Fruit fly (Drosophila melanogaster) whole organism, embryonic: Measurements from ENCODE around the gene CG10725.

Experiments
- Atf-2 ChIP-seq: fragments of 200-800 bp; sonication (Bioruptor generic); optimal IDR thresholded peaks from 2 replicates; lab custom pipeline; 2016; ENCODE audit warnings: missing biosample characterization, missing genetic modification characterization
- Atf6 ChIP-seq: fragments of 200-800 bp; sonication (Bioruptor generic); IDR thresholded peaks from 2 replicates; pipeline ENCODE4 v1.3.6; 2022; ENCODE audit warnings: missing biosample characterization, missing genetic modification characterization
- B-H1 ChIP-seq: fragments of 200-800 bp; sonication (Bioruptor generic); IDR thresholded peaks from 3 replicates; pipeline ENCODE4 v1.3.6; 2022; ENCODE audit warnings: missing biosample characterization, missing genetic modification characterization
- BEAF-32 ChIP-seq: fragments of 200-800 bp; sonication (Bioruptor generic); optimal IDR thresholded peaks from 3 replicates; lab custom pipeline; 2017; ENCODE audit warnings: missing biosample characterization, missing genetic modification characterization, mild to moderate bottlenecking, moderate library complexity, missing genetic modification reagents
- CG11504 ChIP-seq: fragments of 200-800 bp; sonication (Bioruptor generic); optimal IDR thresholded peaks from 3 replicates; lab custom pipeline; 2019; ENCODE audit warnings: missing biosample characterization, mild to moderate bottlenecking, missing genetic modification characterization, moderate library complexity
- CG11723 ChIP-seq: fragments of 200-800 bp; sonication (Bioruptor generic); optimal IDR thresholded peaks from 2 replicates; lab custom pipeline; 2017; ENCODE audit warnings: missing biosample characterization, mild to moderate bottlenecking, missing genetic modification characterization
- CG12071 ChIP-seq: fragments of 200-800 bp; sonication (Bioruptor generic); optimal IDR thresholded peaks from 3 replicates; lab custom pipeline; 2018; ENCODE audit warnings: missing biosample characterization, mild to moderate bottlenecking, missing genetic modification characterization
- CG12155 ChIP-seq: fragments of 200-800 bp; sonication (Bioruptor generic); optimal IDR thresholded peaks from 3 replicates; lab custom pipeline; 2016; ENCODE audit warnings: missing biosample characterization, missing genetic modification characterization
- CG12219 ChIP-seq: fragments of 200-800 bp; sonication (Bioruptor generic); optimal IDR thresholded peaks from 3 replicates; lab custom pipeline; 2018; ENCODE audit warnings: missing biosample characterization, mild to moderate bottlenecking, missing genetic modification characterization
- CG12236 ChIP-seq: fragments of 200-800 bp; sonication (Bioruptor generic); optimal IDR thresholded peaks from 2 replicates; lab custom pipeline; 2016; ENCODE audit warnings: missing biosample characterization, missing genetic modification characterization
- CG12299 ChIP-seq: fragments of 200-800 bp; sonication (Bioruptor generic); optimal IDR thresholded peaks from 2 replicates; lab custom pipeline; 2018; ENCODE audit warnings: missing biosample characterization, mild to moderate bottlenecking, missing genetic modification characterization
- CG14441 ChIP-seq: fragments of 200-800 bp; sonication (Bioruptor generic); IDR thresholded peaks from 2 replicates; pipeline ENCODE4 v1.3.6; 2022; ENCODE audit warnings: missing biosample characterization, missing genetic modification characterization
- CG15073 ChIP-seq: fragments of 200-800 bp; sonication (Bioruptor generic); optimal IDR thresholded peaks from 2 replicates; lab custom pipeline; 2016; ENCODE audit warnings: missing biosample characterization, missing genetic modification characterization
- CG16863 ChIP-seq: fragments of 200-800 bp; sonication (Bioruptor generic); optimal IDR thresholded peaks from 3 replicates; lab custom pipeline; 2016; ENCODE audit warnings: missing biosample characterization, missing genetic modification characterization
- CG17359 ChIP-seq: fragments of 200-800 bp; sonication (Bioruptor generic); optimal IDR thresholded peaks from 3 replicates; lab custom pipeline; 2018; ENCODE audit warnings: missing biosample characterization, mild to moderate bottlenecking, missing genetic modification characterization, moderate library complexity
- CG17912 ChIP-seq: fragments of 200-800 bp; sonication (Bioruptor generic); optimal IDR thresholded peaks from 2 replicates; lab custom pipeline; 2018; ENCODE audit warnings: missing biosample characterization, mild to moderate bottlenecking, missing genetic modification characterization
- CG18619 ChIP-seq: fragments of 200-800 bp; sonication (Bioruptor generic); optimal IDR thresholded peaks from 3 replicates; lab custom pipeline; 2017; ENCODE audit warnings: missing biosample characterization, mild to moderate bottlenecking, missing genetic modification characterization
- CG2712 ChIP-seq: fragments of 200-800 bp; optimal IDR thresholded peaks from 3 replicates; lab custom pipeline; 2019; ENCODE audit warnings: missing biosample characterization, mild to moderate bottlenecking, missing genetic modification characterization, moderate library complexity
- CG31441 ChIP-seq: fragments of 200-800 bp; sonication (Bioruptor generic); IDR thresholded peaks from 2 replicates; pipeline ENCODE4 v1.3.6; 2022; ENCODE audit warnings: missing biosample characterization, missing genetic modification characterization
- CG32532 ChIP-seq: fragments of 200-800 bp; sonication (Bioruptor generic); IDR thresholded peaks from 2 replicates; pipeline ENCODE4 v1.3.6; 2022; ENCODE audit warnings: missing biosample characterization, missing genetic modification characterization
- CG43689 ChIP-seq: fragments of 200-800 bp; sonication (Bioruptor generic); IDR thresholded peaks from 2 replicates; pipeline ENCODE4 v1.3.6; 2022; ENCODE audit warnings: missing biosample characterization, missing genetic modification characterization
- CG4404 ChIP-seq: fragments of 200-800 bp; sonication (Bioruptor generic); IDR thresholded peaks from 2 replicates; pipeline ENCODE4 v1.3.6; 2022; ENCODE audit warnings: missing biosample characterization, missing genetic modification characterization
- CG6175 ChIP-seq: fragments of 200-800 bp; sonication (Bioruptor generic); IDR thresholded peaks from 3 replicates; pipeline ENCODE4 v1.3.6; 2022; ENCODE audit warnings: missing biosample characterization, missing genetic modification characterization
- CG7786 ChIP-seq: fragments of 200-800 bp; sonication (Bioruptor generic); optimal IDR thresholded peaks from 2 replicates; lab custom pipeline; 2016; ENCODE audit warnings: missing biosample characterization, missing genetic modification characterization
- Doc3 ChIP-seq: fragments of 200-800 bp; sonication (Bioruptor generic); IDR thresholded peaks from 3 replicates; pipeline ENCODE4 v1.3.6; 2022; ENCODE audit warnings: missing biosample characterization, missing genetic modification characterization; ENCODE audit not compliant: partially characterized antibody
- E2f1 ChIP-seq: fragments of 200-800 bp; sonication (Bioruptor generic); IDR thresholded peaks from 2 replicates; pipeline ENCODE4 v1.3.6; 2022; ENCODE audit warnings: missing biosample characterization, missing genetic modification characterization
- Ets65A ChIP-seq: fragments of 200-800 bp; sonication (Bioruptor generic); peaks from one replicate; lab custom pipeline; 2016; ENCODE audit warnings: missing biosample characterization, missing genetic modification characterization
- HLH54F ChIP-seq: fragments of 200-800 bp; sonication (Bioruptor generic); optimal IDR thresholded peaks from 3 replicates; lab custom pipeline; 2016; ENCODE audit warnings: missing biosample characterization, missing genetic modification characterization
- bab2 ChIP-seq: fragments of 200-800 bp; sonication (Bioruptor generic); optimal IDR thresholded peaks from 2 replicates; lab custom pipeline; 2016; ENCODE audit warnings: missing biosample characterization, missing genetic modification characterization
- br ChIP-seq: fragments of >200 bp; optimal IDR thresholded peaks from 2 replicates; lab custom pipeline; 2017
- bsh ChIP-seq, 2 experiments: fragments of 200-800 bp; sonication (Bioruptor generic); optimal IDR thresholded peaks; 2 replicates each; lab custom pipeline; 2017 to 2018; ENCODE audit warnings: mild to moderate bottlenecking in 2 of 2, missing biosample characterization in 2 of 2, missing genetic modification characterization in 2 of 2, moderate library complexity in 1 of 2
- chinmo ChIP-seq: fragments of 200-800 bp; sonication (Bioruptor generic); IDR thresholded peaks from 4 replicates; pipeline ENCODE4 v1.3.6; 2022; ENCODE audit warnings: missing biosample characterization, missing genetic modification characterization; ENCODE audit not compliant: partially characterized antibody
- dm ChIP-seq: fragments of 200-800 bp; sonication (Bioruptor generic); optimal IDR thresholded peaks from 3 replicates; lab custom pipeline; 2016; ENCODE audit warnings: missing biosample characterization, missing genetic modification characterization
- fd102C ChIP-seq: fragments of 200-800 bp; sonication (Bioruptor generic); optimal IDR thresholded peaks from 2 replicates; lab custom pipeline; 2018; ENCODE audit warnings: missing biosample characterization, mild to moderate bottlenecking, missing genetic modification characterization, moderate library complexity
- gsb-n ChIP-seq: fragments of 200-800 bp; sonication (Bioruptor generic); optimal IDR thresholded peaks from 3 replicates; lab custom pipeline; 2018; ENCODE audit warnings: missing biosample characterization, mild to moderate bottlenecking, missing genetic modification characterization
- hbn ChIP-seq: fragments of 200-800 bp; sonication (Bioruptor generic); IDR thresholded peaks from 2 replicates; pipeline ENCODE4 v1.3.6; 2022; ENCODE audit warnings: missing biosample characterization, missing genetic modification characterization; ENCODE audit not compliant: partially characterized antibody
- inv ChIP-seq: fragments of 200-800 bp; sonication (Bioruptor generic); IDR thresholded peaks from 2 replicates; pipeline ENCODE4 v1.3.6; 2022; ENCODE audit warnings: missing biosample characterization, missing genetic modification characterization; ENCODE audit not compliant: partially characterized antibody
- knrl ChIP-seq: fragments of 200-800 bp; sonication (Bioruptor generic); IDR thresholded peaks from 3 replicates; pipeline ENCODE4 v1.3.6; 2022; ENCODE audit warnings: missing biosample characterization, missing genetic modification characterization; ENCODE audit not compliant: partially characterized antibody
- lbe ChIP-seq: fragments of 200-800 bp; sonication (Bioruptor generic); optimal IDR thresholded peaks from 2 replicates; lab custom pipeline; 2016; ENCODE audit warnings: missing biosample characterization, mild to moderate bottlenecking, missing genetic modification characterization
- nerfin-1 ChIP-seq: fragments of 200-800 bp; sonication (Bioruptor generic); optimal IDR thresholded peaks from 3 replicates; lab custom pipeline; 2019; ENCODE audit warnings: missing biosample characterization, mild to moderate bottlenecking, missing genetic modification characterization, moderate library complexity
- p53 ChIP-seq: fragments of 200-800 bp; sonication (Bioruptor generic); optimal IDR thresholded peaks from 2 replicates; lab custom pipeline; 2016; ENCODE audit warnings: missing biosample characterization, missing genetic modification characterization
- peb ChIP-seq: fragments of 200-800 bp; sonication (Bioruptor generic); IDR thresholded peaks from 2 replicates; pipeline ENCODE4 v1.3.6; 2022; ENCODE audit warnings: missing biosample characterization, missing genetic modification characterization
- prd ChIP-seq, 3 experiments: fragments of >200 bp in 2 of 3; fragments of 200-800 bp in 1 of 3; sonication (Bioruptor generic) in 1 of 3; optimal IDR thresholded peaks in 2 of 3; IDR thresholded peaks in 1 of 3; 2 replicates in 2 of 3; 3 replicates in 1 of 3; pipeline versions ENCODE4 v1.3.6 to Lab custom; 2017 to 2022; ENCODE audit warnings: missing biosample characterization in 1 of 3, missing genetic modification characterization in 1 of 3
- ranshi ChIP-seq: fragments of 200-800 bp; sonication (Bioruptor generic); IDR thresholded peaks from 2 replicates; pipeline ENCODE4 v1.3.6; 2022; ENCODE audit warnings: missing biosample characterization, missing genetic modification characterization
- seq ChIP-seq: fragments of 200-800 bp; sonication (Bioruptor generic); IDR thresholded peaks from 2 replicates; pipeline ENCODE4 v1.3.6; 2022; ENCODE audit warnings: missing biosample characterization, missing genetic modification characterization
- sna ChIP-seq: fragments of 200-800 bp; sonication (Bioruptor generic); IDR thresholded peaks from 2 replicates; pipeline ENCODE4 v1.3.6; 2022; ENCODE audit warnings: missing biosample characterization, missing genetic modification characterization; ENCODE audit not compliant: partially characterized antibody
- trem ChIP-seq: fragments of 200-800 bp; optimal IDR thresholded peaks from 3 replicates; lab custom pipeline; 2019; ENCODE audit warnings: missing biosample characterization, mild to moderate bottlenecking, missing genetic modification characterization, moderate library complexity
- zen ChIP-seq: fragments of 200-800 bp; sonication (Bioruptor generic); optimal IDR thresholded peaks from 3 replicates; lab custom pipeline; 2018; ENCODE audit warnings: missing biosample characterization, mild to moderate bottlenecking, missing genetic modification characterization, moderate library complexity

CG10725 gene

DNA sequence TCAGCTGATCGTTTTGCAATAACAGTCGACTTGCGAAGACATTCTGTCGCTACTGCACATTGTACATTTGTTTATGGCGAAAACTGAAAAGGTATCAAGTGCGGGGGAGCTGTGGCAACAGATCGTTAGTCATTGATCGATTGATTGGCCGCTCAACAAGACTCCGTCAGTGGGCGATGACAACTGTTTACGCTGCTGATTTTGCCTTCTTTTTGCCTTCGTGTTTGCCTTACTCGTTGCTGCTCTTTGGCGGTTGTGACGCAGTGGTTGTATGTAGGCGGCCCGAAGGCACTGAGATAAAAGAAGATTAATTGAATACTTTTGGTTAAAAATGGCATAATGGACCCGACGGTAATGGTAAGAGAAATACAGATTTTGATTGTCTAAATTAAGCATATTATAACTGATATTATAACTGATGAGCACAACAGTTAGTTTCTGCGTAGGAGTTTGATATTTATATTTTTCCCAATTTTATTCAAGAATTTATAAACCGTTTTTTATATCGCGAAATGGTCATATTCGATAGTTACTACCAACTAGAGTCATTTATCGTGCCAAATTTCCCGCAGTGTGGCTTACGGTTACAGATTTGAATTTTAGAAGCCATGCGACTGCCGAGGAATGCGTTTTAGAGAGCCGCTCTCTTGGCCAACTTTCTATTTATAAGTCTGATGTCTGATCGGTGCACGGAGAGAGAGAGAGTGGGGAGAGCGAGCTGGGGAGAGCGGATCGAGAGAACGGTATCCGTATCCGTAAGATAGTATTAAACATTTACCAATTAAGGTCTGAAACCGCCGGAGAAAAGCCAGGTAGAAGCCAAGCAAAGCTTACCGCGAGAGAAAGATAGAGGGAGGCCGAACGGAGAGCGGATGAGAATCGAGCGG lies 39.1 kb downstream of the CG10725 start (continued):
- TF ChIP-seq CG12071 (peak; percentile 79), HLH54F (GFP tag; lab: Kevin White, UChicago) (peak; percentile 70), peb (GFP tag; lab: Robert Waterston, UW) (peak; percentile 58; the same call in 1 of the 2 replicates), CG16863 (GFP tag; lab: Kevin White, UChicago) (peak; percentile 69), CG12219 (GFP tag; lab: Kevin White, UChicago) (peak; percentile 80), CG32532 (peak; percentile 86), CG12236 (peak; percentile 26), E2f1 (peak; percentile 81), Atf6 (GFP tag; lab: Robert Waterston, UW) (peak; percentile 79), CG17912 (GFP tag; lab: Kevin White, UChicago) (peak; percentile 57), ranshi (peak; percentile 83), CG18619 (peak; percentile 93), Doc3 (GFP tag; lab: Robert Waterston, UW) (peak; percentile 66; the same call in 2 of the 3 replicates), CG4404 (GFP tag; lab: Robert Waterston, UW) (peak; percentile 79), CG31441 (GFP tag; lab: Robert Waterston, UW) (peak; percentile 92), CG17359 (tag; lab: Kevin White, UChicago) (peak; percentile 91), bsh (GFP tag; optimal IDR thresholded peaks at IDR 0.05; lab: Kevin White, UChicago) (peak; percentile 90 to 91), B-H1 (peak; percentile 78), CG2712 (tag; lab: Kevin White, UChicago) (peak; percentile 95), inv (GFP tag; lab: Robert Waterston, UW) (no peak), CG12299 (peak; percentile 53), trem (tag; lab: Kevin White, UChicago) (peak; percentile 79), Atf-2 (peak; percentile 32), seq (GFP tag; lab: Robert Waterston, UW) (peak; percentile 84), CG11504 (tag; lab: Kevin White, UChicago) (peak; percentile 95), bab2 (GFP tag; lab: Kevin White, UChicago) (peak; percentile 67), CG11723 (GFP tag; lab: Kevin White, UChicago) (peak; percentile 91), CG7786 (peak; percentile 52), nerfin-1 (tag; lab: Kevin White, UChicago) (peak; percentile 83), fd102C (GFP tag; lab: Kevin White, UChicago) (no peak), gsb-n (tag; lab: Kevin White, UChicago) (peak; percentile 82), dm (peak; percentile 35), hbn (GFP tag; lab: Robert Waterston, UW) (peak; percentile 69; the same call in 1 of the 2 replicates), br (lab: Kevin White, UChicago) (no peak), p53 (GFP tag; lab: Kevin White, UChicago) (no peak), lbe (GFP tag; lab: Kevin White, UChicago) (peak; percentile 49), knrl (GFP tag; lab: Robert Waterston, UW) (no peak), Ets65A (peak; percentile 84), CG12155 (GFP tag; lab: Kevin White, UChicago) (peak; percentile 87), BEAF-32 (GFP tag; lab: Kevin White, UChicago) (no peak), sna (GFP tag; lab: Robert Waterston, UW) (peak; percentile 79), zen (peak; percentile 61), chinmo (no peak), prd (optimal IDR thresholded peaks at IDR 0.05; lab: Kevin White, UChicago) (no peak), prd (GFP tag; IDR thresholded peaks at IDR 0.05; lab: Robert Waterston, UW) (peak; percentile 86), CG6175 (GFP tag; lab: Robert Waterston, UW) (peak; percentile 47; the same call in 1 of the 3 replicates), CG14441 (GFP tag; lab: Robert Waterston, UW) (peak; percentile 84), CG43689 (GFP tag; lab: Robert Waterston, UW) (peak; percentile 60), CG15073 (GFP tag; lab: Kevin White, UChicago) (peak; percentile 44)
